Fruit fly (Drosophila melanogaster) whole organism, embryonic: Measurements from ENCODE around the gene toe.

Experiments used
- Ada2b ChIP-seq: fragments of 200-800 bp; sonication (Bioruptor generic); IDR thresholded peaks from 2 replicates; pipeline ENCODE4 v1.3.6; 2022; ENCODE audit warnings: missing biosample characterization, missing genetic modification characterization
- B-H1 ChIP-seq: fragments of 200-800 bp; sonication (Bioruptor generic); IDR thresholded peaks from 3 replicates; pipeline ENCODE4 v1.3.6; 2022; ENCODE audit warnings: missing biosample characterization, missing genetic modification characterization
- CG10147 ChIP-seq: fragments of 200-800 bp; sonication (Bioruptor generic); optimal IDR thresholded peaks from 2 replicates; lab custom pipeline; 2019; ENCODE audit warnings: missing biosample characterization, mild to moderate bottlenecking, missing genetic modification characterization, moderate library complexity
- CG10209 ChIP-seq: fragments of 200-800 bp; sonication (Bioruptor generic); optimal IDR thresholded peaks from 3 replicates; lab custom pipeline; 2017; ENCODE audit warnings: missing biosample characterization, mild to moderate bottlenecking, missing genetic modification characterization, missing genetic modification reagents
- CG11456 ChIP-seq: fragments of 200-800 bp; sonication (Bioruptor generic); IDR thresholded peaks from 3 replicates; pipeline ENCODE4 v1.3.6; 2022; ENCODE audit warnings: missing biosample characterization, missing genetic modification characterization
- CG13296 ChIP-seq: fragments of 200-800 bp; sonication (Bioruptor generic); optimal IDR thresholded peaks from 3 replicates; lab custom pipeline; 2018; ENCODE audit warnings: missing biosample characterization, mild to moderate bottlenecking, missing genetic modification characterization
- CG13775 ChIP-seq: fragments of 200-800 bp; sonication (Bioruptor generic); optimal IDR thresholded peaks from 3 replicates; lab custom pipeline; 2017; ENCODE audit warnings: missing biosample characterization, mild to moderate bottlenecking, missing genetic modification characterization
- CG17385 ChIP-seq: fragments of 200-800 bp; sonication (Bioruptor generic); optimal IDR thresholded peaks from 3 replicates; lab custom pipeline; 2018; ENCODE audit warnings: missing biosample characterization, mild to moderate bottlenecking, missing genetic modification characterization
- CG17802 ChIP-seq: fragments of 200-800 bp; sonication (Bioruptor generic); optimal IDR thresholded peaks from 2 replicates; lab custom pipeline; 2018; ENCODE audit warnings: missing biosample characterization, mild to moderate bottlenecking, missing genetic modification characterization, moderate library complexity
- CG1792 ChIP-seq: fragments of 200-800 bp; sonication (Bioruptor generic); optimal IDR thresholded peaks from 2 replicates; lab custom pipeline; 2016; ENCODE audit warnings: missing biosample characterization, missing genetic modification characterization
- CG18619 ChIP-seq: fragments of 200-800 bp; sonication (Bioruptor generic); optimal IDR thresholded peaks from 3 replicates; lab custom pipeline; 2017; ENCODE audit warnings: missing biosample characterization, mild to moderate bottlenecking, missing genetic modification characterization
- CG3065 ChIP-seq: fragments of 200-800 bp; sonication (Bioruptor generic); optimal IDR thresholded peaks from 2 replicates; lab custom pipeline; 2016; ENCODE audit warnings: missing biosample characterization, missing genetic modification characterization
- CG31224 ChIP-seq: fragments of 200-800 bp; sonication (Bioruptor generic); IDR thresholded peaks from 2 replicates; pipeline ENCODE4 v1.3.6; 2022; ENCODE audit warnings: missing biosample characterization, missing genetic modification characterization
- CG32767 ChIP-seq: fragments of 200-800 bp; sonication (Bioruptor generic); IDR thresholded peaks from 2 replicates; pipeline ENCODE4 v1.3.6; 2022; ENCODE audit warnings: missing biosample characterization, missing genetic modification characterization
- CG4820 ChIP-seq: fragments of 200-800 bp; sonication (Bioruptor generic); optimal IDR thresholded peaks from 3 replicates; lab custom pipeline; 2016; ENCODE audit warnings: missing biosample characterization, missing genetic modification characterization
- CG7786 ChIP-seq: fragments of 200-800 bp; sonication (Bioruptor generic); optimal IDR thresholded peaks from 2 replicates; lab custom pipeline; 2016; ENCODE audit warnings: missing biosample characterization, missing genetic modification characterization
- CG8089 ChIP-seq: fragments of 200-800 bp; sonication (Bioruptor generic); optimal IDR thresholded peaks from 3 replicates; lab custom pipeline; 2016; ENCODE audit warnings: missing biosample characterization, missing genetic modification characterization
- CG9215 ChIP-seq: fragments of 200-800 bp; sonication (Bioruptor generic); IDR thresholded peaks from 2 replicates; pipeline ENCODE4 v1.3.6; 2022; ENCODE audit warnings: missing biosample characterization, missing genetic modification characterization
- CG9727 ChIP-seq: fragments of 200-800 bp; sonication (Bioruptor generic); optimal IDR thresholded peaks from 3 replicates; lab custom pipeline; 2017; ENCODE audit warnings: missing biosample characterization, mild to moderate bottlenecking, missing genetic modification characterization
- Deaf1 ChIP-seq: fragments of 200-800 bp; optimal IDR thresholded peaks from 3 replicates; lab custom pipeline; 2019; ENCODE audit warnings: missing biosample characterization, mild to moderate bottlenecking, missing genetic modification characterization, moderate library complexity
- Dek ChIP-seq: fragments of 200-800 bp; sonication (Bioruptor generic); optimal IDR thresholded peaks from 3 replicates; lab custom pipeline; 2019; ENCODE audit warnings: missing biosample characterization, mild to moderate bottlenecking, missing genetic modification characterization, moderate library complexity
- Fer1 ChIP-seq: fragments of 200-800 bp; sonication (Bioruptor generic); optimal IDR thresholded peaks from 2 replicates; lab custom pipeline; 2017; ENCODE audit warnings: missing biosample characterization, mild to moderate bottlenecking, missing genetic modification characterization
- HLH4C ChIP-seq: fragments of 200-800 bp; sonication (Bioruptor generic); IDR thresholded peaks from 3 replicates; pipeline ENCODE4 v1.3.6; 2022; ENCODE audit warnings: missing biosample characterization, missing genetic modification characterization; ENCODE audit not compliant: partially characterized antibody
- Hey ChIP-seq: fragments of 200-800 bp; sonication (Bioruptor generic); optimal IDR thresholded peaks from 3 replicates; lab custom pipeline; 2018; ENCODE audit warnings: missing biosample characterization, mild to moderate bottlenecking, missing genetic modification characterization
- NK7.1 ChIP-seq: fragments of 200-800 bp; sonication (Bioruptor generic); optimal IDR thresholded peaks from 3 replicates; lab custom pipeline; 2016; ENCODE audit warnings: missing biosample characterization, missing genetic modification characterization
- Nf-YB ChIP-seq: fragments of 200-800 bp; sonication (Bioruptor generic); optimal IDR thresholded peaks from 3 replicates; lab custom pipeline; 2019; ENCODE audit warnings: missing biosample characterization, mild to moderate bottlenecking, missing genetic modification characterization, moderate library complexity
- Nf-YC ChIP-seq: fragments of 200-800 bp; optimal IDR thresholded peaks from 3 replicates; lab custom pipeline; 2019; ENCODE audit warnings: missing biosample characterization, mild to moderate bottlenecking, missing genetic modification characterization, moderate library complexity
- PHDP ChIP-seq: fragments of 200-800 bp; sonication (Bioruptor generic); optimal IDR thresholded peaks from 3 replicates; lab custom pipeline; 2018; ENCODE audit warnings: missing biosample characterization, mild to moderate bottlenecking, missing genetic modification characterization, moderate library complexity
- Ravus ChIP-seq: fragments of 200-800 bp; sonication (Bioruptor generic); IDR thresholded peaks from 2 replicates; pipeline ENCODE4 v1.3.6; 2022; ENCODE audit warnings: missing biosample characterization, missing genetic modification characterization
- Ssrp ChIP-seq: fragments of 200-800 bp; sonication (Bioruptor generic); optimal IDR thresholded peaks from 2 replicates; lab custom pipeline; 2018; ENCODE audit warnings: missing biosample characterization, mild to moderate bottlenecking, missing genetic modification characterization, moderate library complexity
- caup ChIP-seq: fragments of 200-800 bp; sonication (Bioruptor generic); optimal IDR thresholded peaks from 3 replicates; lab custom pipeline; 2017; ENCODE audit warnings: missing biosample characterization, mild to moderate bottlenecking, missing genetic modification characterization, moderate library complexity; ENCODE audit not compliant: severe bottlenecking
- ewg ChIP-seq: fragments of 200-800 bp; sonication (Bioruptor generic); optimal IDR thresholded peaks from 3 replicates; lab custom pipeline; 2017; ENCODE audit warnings: mild to moderate bottlenecking, missing biosample characterization, missing genetic modification reagents, missing genetic modification characterization
- exex ChIP-seq: fragments of 200-800 bp; sonication (Bioruptor generic); optimal IDR thresholded peaks from 4 replicates; lab custom pipeline; 2018; ENCODE audit warnings: missing biosample characterization, mild to moderate bottlenecking, missing genetic modification characterization, moderate library complexity
- gce ChIP-seq: fragments of 200-800 bp; sonication (Bioruptor generic); IDR thresholded peaks from 3 replicates; pipeline ENCODE4 v1.3.6; 2022; ENCODE audit warnings: missing biosample characterization, missing genetic modification characterization
- gcm ChIP-seq: fragments of 200-800 bp; sonication (Bioruptor generic); optimal IDR thresholded peaks from 2 replicates; lab custom pipeline; 2019; ENCODE audit warnings: missing biosample characterization, mild to moderate bottlenecking, missing genetic modification characterization, moderate library complexity
- kay ChIP-seq: fragments of 200-800 bp; sonication (Bioruptor generic); optimal IDR thresholded peaks from 2 replicates; lab custom pipeline; 2016; ENCODE audit warnings: missing biosample characterization, missing genetic modification characterization
- kni ChIP-seq: fragments of 200-800 bp; sonication (Bioruptor generic); optimal IDR thresholded peaks from 3 replicates; lab custom pipeline; 2017; ENCODE audit warnings: mild to moderate bottlenecking, missing biosample characterization, missing genetic modification reagents, missing genetic modification characterization
- lola ChIP-seq, 3 experiments: fragments of >200 bp in 2 of 3; fragments of 200-800 bp in 1 of 3; sonication (Bioruptor generic) in 1 of 3; optimal IDR thresholded peaks; 2 replicates each; lab custom pipeline; 2017 to 2019; ENCODE audit warnings: missing biosample characterization in 3 of 3, missing genetic modification characterization in 3 of 3, mild to moderate bottlenecking in 1 of 3, moderate library complexity in 1 of 3
- nau ChIP-seq: fragments of 200-800 bp; sonication (Bioruptor generic); optimal IDR thresholded peaks from 3 replicates; lab custom pipeline; 2017; ENCODE audit warnings: missing biosample characterization, mild to moderate bottlenecking, missing genetic modification characterization, missing genetic modification reagents
- otp ChIP-seq: fragments of 200-800 bp; sonication (Bioruptor generic); IDR thresholded peaks from 3 replicates; pipeline ENCODE4, ENCODE4 v1.3.6; 2022; ENCODE audit warnings: missing biosample characterization, missing genetic modification characterization
- pfk ChIP-seq: fragments of 200-800 bp; sonication (Bioruptor generic); optimal IDR thresholded peaks from 2 replicates; lab custom pipeline; 2018; ENCODE audit warnings: missing biosample characterization, mild to moderate bottlenecking, missing genetic modification characterization, moderate library complexity
- phol ChIP-seq: fragments of 200-800 bp; sonication (Bioruptor generic); optimal IDR thresholded peaks from 3 replicates; lab custom pipeline; 2018; ENCODE audit warnings: missing biosample characterization, mild to moderate bottlenecking, missing genetic modification characterization, moderate library complexity
- slp2 ChIP-seq: fragments of 200-800 bp; sonication (Bioruptor generic); optimal IDR thresholded peaks from 2 replicates; lab custom pipeline; 2016; ENCODE audit warnings: missing biosample characterization, missing genetic modification characterization
- ssp ChIP-seq: fragments of 200-800 bp; sonication (Bioruptor generic); IDR thresholded peaks from 2 replicates; pipeline ENCODE4 v1.3.6; 2022; ENCODE audit warnings: missing biosample characterization, missing genetic modification characterization
- tll ChIP-seq, 2 experiments: fragments of 200-800 bp in 1 of 2; fragments of >200 bp in 1 of 2; sonication (Bioruptor generic) in 1 of 2; optimal IDR thresholded peaks; 2 replicates each; lab custom pipeline; 2017 to 2019; ENCODE audit warnings: missing biosample characterization in 2 of 2, missing genetic modification characterization in 2 of 2, mild to moderate bottlenecking in 1 of 2, moderate library complexity in 1 of 2
- z ChIP-seq: fragments of 200-800 bp; sonication (Bioruptor generic); IDR thresholded peaks from 3 replicates; pipeline ENCODE4 v1.3.6; 2022; ENCODE audit warnings: missing biosample characterization, missing genetic modification characterization
- zfh1 ChIP-seq: fragments of 200-800 bp; sonication (Bioruptor generic); IDR thresholded peaks from 3 replicates; pipeline ENCODE4 v1.3.6; 2022; ENCODE audit warnings: missing biosample characterization, missing genetic modification characterization
- zfh2 ChIP-seq: fragments of 200-800 bp; sonication (Bioruptor generic); optimal IDR thresholded peaks from 2 replicates; lab custom pipeline; 2016; ENCODE audit warnings: missing biosample characterization, missing genetic modification characterization

Gene toe

DNA sequence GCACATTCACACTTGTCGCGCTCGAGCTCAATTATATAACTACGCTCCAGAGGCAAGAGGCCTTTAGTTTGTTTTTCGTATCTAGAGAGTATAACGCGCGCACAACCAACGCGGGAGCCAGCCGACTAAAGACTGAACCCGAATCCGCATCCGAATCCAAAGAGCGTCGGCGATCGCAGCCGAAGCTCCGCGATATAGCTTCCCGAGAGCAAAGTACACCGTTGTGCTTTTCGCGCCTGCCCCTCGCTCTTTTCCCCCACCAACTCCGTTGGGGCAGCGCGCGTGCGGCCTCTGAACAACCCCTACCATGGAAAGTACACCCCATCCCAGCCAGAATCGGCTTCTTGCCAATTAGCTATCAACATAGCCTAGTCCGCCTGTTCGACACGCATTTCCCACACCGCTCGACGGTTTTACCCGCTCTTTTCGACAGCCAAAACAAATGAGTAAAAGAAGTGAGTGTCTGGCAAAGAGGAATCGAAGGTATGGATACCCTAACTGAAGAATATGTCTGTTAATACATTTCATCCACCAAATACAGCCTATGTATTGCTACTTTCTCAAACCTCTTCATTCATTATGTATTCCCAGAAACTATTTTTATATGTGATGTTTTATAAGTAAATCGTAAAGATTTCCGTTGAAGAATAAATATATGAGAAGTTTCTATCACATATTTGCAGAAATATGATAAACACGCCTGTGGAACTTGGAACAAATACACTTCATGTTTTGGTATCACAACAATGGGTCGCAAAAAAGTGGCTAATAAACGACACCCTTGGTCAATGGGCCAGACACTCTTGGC lies 23.8 kb downstream of the toe start:
- no peak for TF ChIP-seq slp2 (GFP tag; lab: Kevin White, UChicago)
- 0 out of 2 replicates have a peak, but pooled peaks have one; percentile 9 for TF ChIP-seq CG32767
- TF ChIP-seq kay (GFP tag; lab: Kevin White, UChicago), result peak; percentile 32
- peak; percentile 16 for TF ChIP-seq CG9727
- TF ChIP-seq Fer1 (GFP tag; lab: Kevin White, UChicago), result peak; percentile 36
- peak; percentile 66 for TF ChIP-seq CG11456 (GFP tag; lab: Robert Waterston, UW)
- TF ChIP-seq Deaf1, result peak; percentile 100
- peak; percentile 61 for TF ChIP-seq caup
- no peak for TF ChIP-seq ssp (GFP tag; lab: Robert Waterston, UW)
- no peak for TF ChIP-seq Ada2b (GFP tag; lab: Robert Waterston, UW)
- TF ChIP-seq CG10147 (GFP tag; lab: Kevin White, UChicago), result peak; percentile 38
- TF ChIP-seq tll (GFP tag; optimal IDR thresholded peaks at IDR 0.05; lab: Kevin White, UChicago), result no peak
- no peak for TF ChIP-seq Nf-YB (GFP tag; lab: Kevin White, UChicago)
- TF ChIP-seq phol (tag; lab: Kevin White, UChicago), result no peak
- TF ChIP-seq CG1792 (GFP tag; lab: Kevin White, UChicago), result no peak
- TF ChIP-seq gcm (GFP tag; lab: Kevin White, UChicago), result peak; percentile 49
- TF ChIP-seq CG9215, result peak; percentile 63
- TF ChIP-seq Hey (tag; lab: Kevin White, UChicago), result peak; percentile 79
- TF ChIP-seq CG17385 (GFP tag; lab: Kevin White, UChicago), result peak; percentile 30
- TF ChIP-seq Dek (tag; lab: Kevin White, UChicago), result peak; percentile 29
- TF ChIP-seq B-H1 (GFP tag; lab: Robert Waterston, UW), result no peak; the same call in 2 of the 3 replicates
- TF ChIP-seq lola (GFP tag; optimal IDR thresholded peaks at IDR 0.05; lab: Kevin White, UChicago), result no peak
- peak; percentile 59 for TF ChIP-seq Nf-YC (tag; lab: Kevin White, UChicago)
- TF ChIP-seq pfk (GFP tag; lab: Kevin White, UChicago), result peak; percentile 44
- TF ChIP-seq otp (GFP tag; lab: Robert Waterston, UW), result peak; percentile 69; the same call in 2 of the 3 replicates
- TF ChIP-seq CG13296 (GFP tag; lab: Kevin White, UChicago), result peak; percentile 68
- peak; percentile 32 for TF ChIP-seq zfh2 (GFP tag; lab: Kevin White, UChicago)
- TF ChIP-seq PHDP (tag; lab: Kevin White, UChicago), result peak; percentile 4
- TF ChIP-seq HLH4C (GFP tag; lab: Robert Waterston, UW), result peak; percentile 40; the same call in 1 of the 3 replicates
- no peak for TF ChIP-seq Ravus
- no peak for TF ChIP-seq ewg (GFP tag; lab: Kevin White, UChicago)
- TF ChIP-seq CG10209, result peak; percentile 27
- TF ChIP-seq nau (GFP tag; lab: Kevin White, UChicago), result peak; percentile 16
- no peak for TF ChIP-seq Ssrp (tag; lab: Kevin White, UChicago)
- TF ChIP-seq CG4820 (GFP tag; lab: Kevin White, UChicago), result no peak
- TF ChIP-seq exex (tag; lab: Kevin White, UChicago), result peak; percentile 65
- peak; percentile 0 for TF ChIP-seq CG18619 (GFP tag; lab: Kevin White, UChicago)
- 0 out of 2 replicates have a peak, but pooled peaks have one; percentile 47 for TF ChIP-seq CG31224 (GFP tag; lab: Robert Waterston, UW)
- peak; percentile 26 for TF ChIP-seq CG7786 (GFP tag; lab: Kevin White, UChicago)
- peak; percentile 4 for TF ChIP-seq NK7.1
- no peak for TF ChIP-seq CG17802
- no peak for TF ChIP-seq CG3065 (GFP tag; lab: Kevin White, UChicago)
- TF ChIP-seq CG13775, result peak; percentile 21
- no peak for TF ChIP-seq CG8089 (GFP tag; lab: Kevin White, UChicago)
- TF ChIP-seq z (GFP tag; lab: Robert Waterston, UW), result peak; percentile 50; the same call in 1 of the 3 replicates
- TF ChIP-seq zfh1 (GFP tag; lab: Robert Waterston, UW), result 0 out of 3 replicates have a peak, but pooled peaks have one; percentile 28
- TF ChIP-seq kni (GFP tag; lab: Kevin White, UChicago), result no peak
- 0 out of 3 replicates have a peak, but pooled peaks have one; percentile 50 for TF ChIP-seq gce
